Worm (Caenorhabditis elegans): ENCODE results near the gene T05G5.1.

Gene T05G5.1

DNA sequence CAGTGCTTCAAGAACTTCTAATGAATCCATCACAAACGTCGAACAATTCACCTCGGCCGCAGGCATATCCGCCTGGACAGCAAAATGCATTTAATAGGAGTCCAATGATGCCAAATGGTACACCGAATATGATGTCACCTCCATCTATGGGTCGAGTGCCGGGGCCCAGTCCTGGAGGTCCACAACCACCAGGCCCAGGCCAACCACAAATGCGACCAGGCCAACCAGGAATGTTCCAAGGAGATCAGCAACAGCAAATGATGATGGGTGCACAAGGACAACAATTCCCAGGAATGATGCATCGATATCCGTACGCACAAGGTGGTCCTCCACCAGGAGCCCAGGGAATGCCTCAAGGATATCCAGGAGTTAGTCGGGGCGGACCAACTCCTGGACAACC lies 24.0 kb upstream of the T05G5.1 start:
- TF ChIP-seq nhr-12 (tag; optimal IDR thresholded peaks at IDR 0.05) (no peak), mab-5 (tag; optimal IDR thresholded peaks at IDR 0.05) (no peak), nhr-25 (tag; optimal IDR thresholded peaks at IDR 0.05) (no peak), nhr-6 (tag; optimal IDR thresholded peaks at IDR 0.05) (no peak), lsy-2 (tag; optimal IDR thresholded peaks at IDR 0.05) (no peak), unc-39 (tag; optimal IDR thresholded peaks at IDR 0.05) (no peak), lin-13 (GFP tag; optimal IDR thresholded peaks at IDR 0.05) (no peak), C34F6.9 (tag; optimal IDR thresholded peaks at IDR 0.05) (no peak), gmeb-1 (tag; optimal IDR thresholded peaks at IDR 0.05) (no peak)

ce11 chrIII:9766175-9766574 lies 23.0 kb upstream of the T05G5.1 start, which contains the start of gene cbp-1:
Gene cbp-1 (plus strand): TSS chrIII:9766509.
- TF ChIP-seq nhr-129 (tag; optimal IDR thresholded peaks at IDR 0.05) (peak; percentile 53), C34F6.9 (tag; optimal IDR thresholded peaks at IDR 0.05) (peak; percentile 68), nhr-6 (tag; optimal IDR thresholded peaks at IDR 0.05) (peak; percentile 14), crh-2 (tag; optimal IDR thresholded peaks at IDR 0.05) (peak; percentile 67), fos-1 (tag; optimal IDR thresholded peaks at IDR 0.05) (peak; percentile 15), lsy-2 (tag; optimal IDR thresholded peaks at IDR 0.05) (peak; percentile 49 to 78), sma-9 (GFP tag; optimal IDR thresholded peaks at IDR 0.05) (peak; percentile 67), sma-9 (tag; optimal IDR thresholded peaks at IDR 0.05) (no peak), alr-1 (tag; optimal IDR thresholded peaks at IDR 0.05) (no peak), unc-55 (GFP tag; optimal IDR thresholded peaks at IDR 0.05) (peak; percentile 52), aly-2 (tag; optimal IDR thresholded peaks at IDR 0.05) (no peak), snpc-4 (tag; optimal IDR thresholded peaks at IDR 0.05) (peak; percentile 17), lin-11 (tag; optimal IDR thresholded peaks at IDR 0.05) (no peak), lin-13 (GFP tag; optimal IDR thresholded peaks at IDR 0.05) (no peak), F13H6.1 (tag; optimal IDR thresholded peaks at IDR 0.05) (peak; percentile 22), nhr-25 (tag; optimal IDR thresholded peaks at IDR 0.05) (peak; percentile 29), peb-1 (tag; optimal IDR thresholded peaks at IDR 0.05) (no peak)

DNA sequence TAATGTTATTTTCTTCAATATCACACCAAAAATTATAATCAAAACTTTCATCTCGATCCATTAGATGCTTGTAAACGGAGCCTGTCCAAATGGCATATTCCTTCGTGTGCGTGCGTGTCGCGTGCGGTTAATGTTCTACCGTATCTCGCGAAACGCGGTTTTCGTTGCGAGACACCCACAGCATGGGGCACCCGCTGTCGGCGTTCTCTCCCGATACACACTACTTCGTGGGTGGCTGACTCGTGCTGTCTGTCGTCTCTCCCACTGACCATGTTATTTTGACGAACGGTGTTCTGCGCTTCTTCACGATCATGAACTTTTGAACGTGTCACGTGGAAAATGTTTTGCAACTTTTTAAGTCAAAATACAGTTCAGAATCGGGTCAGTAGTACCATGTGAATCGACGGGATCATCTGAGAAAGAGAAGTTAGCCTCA lies 22.3 kb upstream of the T05G5.1 start:
- peak; percentile 99 for TF ChIP-seq F13H6.1 (tag; optimal IDR thresholded peaks at IDR 0.05)
- TF ChIP-seq elt-3 (tag; optimal IDR thresholded peaks at IDR 0.05): no peak
- TF ChIP-seq unc-39 (tag; optimal IDR thresholded peaks at IDR 0.05): peak; percentile 35
- TF ChIP-seq dmd-4 (tag; optimal IDR thresholded peaks at IDR 0.05): no peak
- TF ChIP-seq nhr-77 (tag; optimal IDR thresholded peaks at IDR 0.05): peak; percentile 47
- TF ChIP-seq nhr-11 (tag; optimal IDR thresholded peaks at IDR 0.05): no peak
- peak; percentile 83 for TF ChIP-seq unc-62 (GFP tag; optimal IDR thresholded peaks at IDR 0.05)
- TF ChIP-seq lin-39 (tag; optimal IDR thresholded peaks at IDR 0.05): no peak
- TF ChIP-seq unc-55 (GFP tag; optimal IDR thresholded peaks at IDR 0.05): peak; percentile 96
- peak; percentile 98 for TF ChIP-seq sem-4 (tag; optimal IDR thresholded peaks at IDR 0.05)
- TF ChIP-seq ceh-82 (tag; optimal IDR thresholded peaks at IDR 0.05): peak; percentile 86
- peak; percentile 93 for TF ChIP-seq gmeb-1 (tag; optimal IDR thresholded peaks at IDR 0.05)
- TF ChIP-seq mab-5 (tag; optimal IDR thresholded peaks at IDR 0.05): peak; percentile 77
- TF ChIP-seq ZK546.5 (tag; optimal IDR thresholded peaks at IDR 0.05): peak; percentile 91
- peak; percentile 99 for TF ChIP-seq ztf-4 (tag; optimal IDR thresholded peaks at IDR 0.05)
- TF ChIP-seq ceh-16 (tag; optimal IDR thresholded peaks at IDR 0.05): peak; percentile 99
- 0 out of 2 replicates have a peak, but pooled peaks have one; percentile 45 for TF ChIP-seq ztf-1 (GFP tag; conservative IDR thresholded peaks at IDR 0.05)
- peak; percentile 95 for TF ChIP-seq ama-1 (optimal IDR thresholded peaks at IDR 0.05)
- TF ChIP-seq nhr-12 (tag; optimal IDR thresholded peaks at IDR 0.05): peak; percentile 61
- peak; percentile 100 for TF ChIP-seq sma-3 (GFP tag; optimal IDR thresholded peaks at IDR 0.05)
- TF ChIP-seq fos-1 (tag; optimal IDR thresholded peaks at IDR 0.05): peak; percentile 96
- TF ChIP-seq peb-1 (tag; optimal IDR thresholded peaks at IDR 0.05): peak; percentile 21
- TF ChIP-seq lin-11 (tag; optimal IDR thresholded peaks at IDR 0.05): peak; percentile 98
- TF ChIP-seq mbf-1 (tag; optimal IDR thresholded peaks at IDR 0.05): no peak
- peak; percentile 90 for TF ChIP-seq nhr-10 (tag; optimal IDR thresholded peaks at IDR 0.05)
- peak; percentile 98 for TF ChIP-seq nhr-25 (tag; optimal IDR thresholded peaks at IDR 0.05)
- TF ChIP-seq aly-2 (tag; optimal IDR thresholded peaks at IDR 0.05): no peak
- peak; percentile 97 for TF ChIP-seq lin-13 (GFP tag; optimal IDR thresholded peaks at IDR 0.05)
- TF ChIP-seq nhr-23 (tag; optimal IDR thresholded peaks at IDR 0.05): no peak
- peak; percentile 96 for TF ChIP-seq egl-27 (tag; optimal IDR thresholded peaks at IDR 0.05)
- peak; percentile 98 for TF ChIP-seq nhr-21 (tag; optimal IDR thresholded peaks at IDR 0.05)
- peak; percentile 98 for TF ChIP-seq sma-9 (GFP tag; optimal IDR thresholded peaks at IDR 0.05)
- no peak for TF ChIP-seq sma-9 (tag; optimal IDR thresholded peaks at IDR 0.05)
- TF ChIP-seq lsy-2 (tag; optimal IDR thresholded peaks at IDR 0.05): peak; percentile 99 to 100
- TF ChIP-seq skn-1 (tag; optimal IDR thresholded peaks at IDR 0.05): peak; percentile 41
- peak; percentile 100 for TF ChIP-seq C34F6.9 (tag; optimal IDR thresholded peaks at IDR 0.05)
- TF ChIP-seq zag-1 (tag; optimal IDR thresholded peaks at IDR 0.05): peak; percentile 94
- TF ChIP-seq elt-1 (tag; optimal IDR thresholded peaks at IDR 0.05): peak; percentile 57
- peak; percentile 71 for TF ChIP-seq nhr-237 (tag; optimal IDR thresholded peaks at IDR 0.05)
- TF ChIP-seq blmp-1 (tag; optimal IDR thresholded peaks at IDR 0.05; ENCODE audit: insufficient read depth): peak; percentile 83
- TF ChIP-seq nhr-129 (tag; optimal IDR thresholded peaks at IDR 0.05): peak; percentile 98
- no peak for TF ChIP-seq ztf-11 (tag; optimal IDR thresholded peaks at IDR 0.05)
- peak; percentile 86 for TF ChIP-seq snpc-4 (tag; optimal IDR thresholded peaks at IDR 0.05)
- TF ChIP-seq Y55F3AM.14 (GFP tag; optimal IDR thresholded peaks at IDR 0.05): peak; percentile 99
- peak; percentile 94 for TF ChIP-seq nhr-6 (tag; optimal IDR thresholded peaks at IDR 0.05)
- peak; percentile 99 for TF ChIP-seq crh-2 (tag; optimal IDR thresholded peaks at IDR 0.05)

Measured in whole organism, L2 larva.